Fruit fly (Drosophila melanogaster): ENCODE measurements around the gene lft.

Gene lft

DNA sequence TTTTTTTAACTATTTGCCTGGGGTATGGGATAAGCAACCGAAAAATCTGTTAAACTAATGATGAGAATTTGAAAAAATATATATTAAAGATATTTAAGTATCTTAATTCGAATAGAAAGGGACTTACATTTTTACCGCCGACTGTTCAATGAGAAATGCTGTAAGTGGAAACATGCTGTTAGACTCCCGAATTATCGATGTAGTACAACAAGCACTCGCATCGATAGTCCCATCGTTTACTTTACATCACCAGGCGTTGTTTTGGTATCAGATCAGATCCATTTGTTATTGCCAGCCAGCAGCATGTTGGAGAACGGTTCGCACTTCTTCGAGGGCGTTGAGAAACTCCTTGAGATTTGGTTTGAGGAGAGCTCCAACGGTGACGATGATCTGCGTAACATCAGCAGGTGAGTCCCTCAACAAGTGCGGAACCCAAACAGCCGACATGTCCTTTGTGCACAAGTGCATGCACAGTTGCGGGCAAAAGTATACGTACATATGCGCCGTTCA is 25.0 kb upstream of the lft start, which contains the start of gene SamDC (continued):
- peak; percentile 77 for TF ChIP-seq unc-4 (GFP tag; IDR thresholded peaks at IDR 0.05; ENCODE audit: partially characterized antibody)
- no peak for TF ChIP-seq CG4820 (GFP tag; optimal IDR thresholded peaks at IDR 0.05)
- peak; percentile 57; the same call in 1 of the 2 replicates for TF ChIP-seq CG2129 (GFP tag; IDR thresholded peaks at IDR 0.05; ENCODE audit: partially characterized antibody)
- TF ChIP-seq CG31388 (GFP tag; optimal IDR thresholded peaks at IDR 0.05), result no peak
- TF ChIP-seq CG3838 (GFP tag; optimal IDR thresholded peaks at IDR 0.05), result no peak
- no peak for TF ChIP-seq Chrac-16 (GFP tag; optimal IDR thresholded peaks at IDR 0.05)
- peak; percentile 47 for TF ChIP-seq CG14710 (tag; optimal IDR thresholded peaks at IDR 0.05)
- TF ChIP-seq tap (tag; optimal IDR thresholded peaks at IDR 0.05), result no peak
- TF ChIP-seq danr (GFP tag; IDR thresholded peaks at IDR 0.05), result no peak
- peak; percentile 57 for TF ChIP-seq slbo (GFP tag; IDR thresholded peaks at IDR 0.05)
- TF ChIP-seq ash1 (GFP tag; optimal IDR thresholded peaks at IDR 0.05), result peak; percentile 16
- no peak for TF ChIP-seq CG9215 (GFP tag; IDR thresholded peaks at IDR 0.05)
- TF ChIP-seq CG31365 (tag; optimal IDR thresholded peaks at IDR 0.05), result no peak
- peak; percentile 24; the same call in 1 of the 3 replicates for TF ChIP-seq Aef1 (GFP tag; IDR thresholded peaks at IDR 0.05)
- TF ChIP-seq CG12769 (tag; optimal IDR thresholded peaks at IDR 0.05), result peak; percentile 32
- no peak for TF ChIP-seq ham (GFP tag; IDR thresholded peaks at IDR 0.05)
- no peak for TF ChIP-seq gt (GFP tag; IDR thresholded peaks at IDR 0.05)
- peak; percentile 48 for TF ChIP-seq HHEX (GFP tag; optimal IDR thresholded peaks at IDR 0.05)
- no peak for TF ChIP-seq CG15479 (GFP tag; optimal IDR thresholded peaks at IDR 0.05)
- no peak for TF ChIP-seq Vsx1 (GFP tag; optimal IDR thresholded peaks at IDR 0.05)
- no peak for TF ChIP-seq nom (GFP tag; optimal IDR thresholded peaks at IDR 0.05)
- TF ChIP-seq dm (GFP tag; optimal IDR thresholded peaks at IDR 0.05), result peak; percentile 65
- no peak for TF ChIP-seq CG3726 (GFP tag; IDR thresholded peaks at IDR 0.05)
- no peak for TF ChIP-seq gcm2 (GFP tag; optimal IDR thresholded peaks at IDR 0.05)
- no peak for TF ChIP-seq sens-2 (GFP tag; IDR thresholded peaks at IDR 0.05)
- TF ChIP-seq en (GFP tag; optimal IDR thresholded peaks at IDR 0.05), result no peak
- TF ChIP-seq knrl (GFP tag; IDR thresholded peaks at IDR 0.05; ENCODE audit: partially characterized antibody), result peak; percentile 87
- TF ChIP-seq CG32532 (GFP tag; IDR thresholded peaks at IDR 0.05), result peak; percentile 42; the same call in 1 of the 2 replicates
- TF ChIP-seq hbn (GFP tag; IDR thresholded peaks at IDR 0.05; ENCODE audit: partially characterized antibody), result peak; percentile 54
- TF ChIP-seq D19B (GFP tag; optimal IDR thresholded peaks at IDR 0.05), result no peak
- peak; percentile 25 for TF ChIP-seq jumu (GFP tag; optimal IDR thresholded peaks at IDR 0.05)
- TF ChIP-seq Xbp1 (GFP tag; optimal IDR thresholded peaks at IDR 0.05), result peak; percentile 51
- peak; percentile 85 for TF ChIP-seq Scr (GFP tag; IDR thresholded peaks at IDR 0.05; ENCODE audit: partially characterized antibody)
- TF ChIP-seq CG16815 (GFP tag; optimal IDR thresholded peaks at IDR 0.05), result peak; percentile 7
- TF ChIP-seq ftz-f1 (GFP tag; optimal IDR thresholded peaks at IDR 0.05), result no peak
- no peak for TF ChIP-seq gce (GFP tag; IDR thresholded peaks at IDR 0.05)
- TF ChIP-seq HLHmδ (GFP tag; optimal IDR thresholded peaks at IDR 0.05), result peak; percentile 46
- TF ChIP-seq Gsc (GFP tag; IDR thresholded peaks at IDR 0.05), result no peak
- peak in 1 of 2 experiments; percentile 60 for TF ChIP-seq crp (GFP tag; optimal IDR thresholded peaks at IDR 0.05)
- no peak for TF ChIP-seq Oaz (GFP tag; IDR thresholded peaks at IDR 0.05)
- no peak for TF ChIP-seq NC2β (GFP tag; optimal IDR thresholded peaks at IDR 0.05)
- TF ChIP-seq chinmo (GFP tag; IDR thresholded peaks at IDR 0.05; ENCODE audit: partially characterized antibody), result peak; percentile 90; the same call in 3 of the 4 replicates
- peak; percentile 46 for TF ChIP-seq NfI (GFP tag; optimal IDR thresholded peaks at IDR 0.05)
- peak in 2 of 3 experiments; percentile 12 to 85 for TF ChIP-seq Stat92E (GFP tag; optimal IDR thresholded peaks at IDR 0.05)
- peak; percentile 26 for TF ChIP-seq fd96Cb (tag; optimal IDR thresholded peaks at IDR 0.05)
- peak; percentile 87 for TF ChIP-seq CG6791 (GFP tag; IDR thresholded peaks at IDR 0.05; ENCODE audit: partially characterized antibody)
- TF ChIP-seq CG7928 (GFP tag; optimal IDR thresholded peaks at IDR 0.05), result no peak
- no peak for TF ChIP-seq B-H2 (GFP tag; optimal IDR thresholded peaks at IDR 0.05)
- TF ChIP-seq CG18262 (tag; optimal IDR thresholded peaks at IDR 0.05), result no peak

Data from whole organism, embryonic.